Worm (Caenorhabditis elegans) whole organism, L3 larva: ENCODE data around the gene msp-56.

Source experiments
- aly-2 ChIP-seq: fragments of 150-350 bp; optimal IDR thresholded peaks from 2 replicates; lab custom pipeline; 2014; ENCODE audit warnings: missing biosample characterization, missing genetic modification characterization
- ama-1 ChIP-seq: fragments of 150-350 bp; optimal IDR thresholded peaks from 2 replicates; lab custom pipeline; 2018
- ceh-16 ChIP-seq: sonication (generic microtip); optimal IDR thresholded peaks from 2 replicates; lab custom pipeline; 2017; ENCODE audit warnings: missing biosample characterization, missing genetic modification characterization
- ceh-9 ChIP-seq: sonication (generic microtip); optimal IDR thresholded peaks from 2 replicates; lab custom pipeline; 2018; ENCODE audit warnings: missing biosample characterization, missing genetic modification characterization
- fos-1 ChIP-seq: fragments of 150-350 bp; optimal IDR thresholded peaks from 2 replicates; lab custom pipeline; 2014; ENCODE audit warnings: missing biosample characterization, missing genetic modification characterization
- hmg-11 ChIP-seq: sonication (generic microtip); optimal IDR thresholded peaks from 2 replicates; lab custom pipeline; 2016; ENCODE audit warnings: missing genetic modification characterization, missing compliant biosample characterization
- lin-39 ChIP-seq: fragments of 150-350 bp; optimal IDR thresholded peaks from 2 replicates; lab custom pipeline; 2018; ENCODE audit warnings: missing biosample characterization, missing genetic modification reagents, missing genetic modification characterization
- nhr-237 ChIP-seq: fragments of 150-350 bp; optimal IDR thresholded peaks from 2 replicates; lab custom pipeline; 2014; ENCODE audit warnings: missing biosample characterization, missing genetic modification characterization
- nhr-67 ChIP-seq: fragments of 150-350 bp; optimal IDR thresholded peaks from 2 replicates; lab custom pipeline; 2014; ENCODE audit warnings: missing biosample characterization, missing genetic modification characterization
- nhr-77 ChIP-seq: fragments of 150-350 bp; optimal IDR thresholded peaks from 2 replicates; lab custom pipeline; 2014; ENCODE audit warnings: missing biosample characterization, missing genetic modification characterization
- pha-4 ChIP-seq: fragments of 150-350 bp; optimal IDR thresholded peaks from 2 replicates; lab custom pipeline; 2014; ENCODE audit warnings: missing biosample characterization, missing genetic modification reagents, missing genetic modification characterization
- skn-1 ChIP-seq: fragments of 150-350 bp; optimal IDR thresholded peaks from 2 replicates; lab custom pipeline; 2014; ENCODE audit warnings: missing biosample characterization, missing genetic modification characterization
- unc-62 ChIP-seq: fragments of 150-350 bp; sonication (generic microtip); optimal IDR thresholded peaks from 4 replicates; lab custom pipeline; 2014; ENCODE audit warnings: missing biosample characterization, missing genetic modification reagents, missing genetic modification characterization

DNA sequence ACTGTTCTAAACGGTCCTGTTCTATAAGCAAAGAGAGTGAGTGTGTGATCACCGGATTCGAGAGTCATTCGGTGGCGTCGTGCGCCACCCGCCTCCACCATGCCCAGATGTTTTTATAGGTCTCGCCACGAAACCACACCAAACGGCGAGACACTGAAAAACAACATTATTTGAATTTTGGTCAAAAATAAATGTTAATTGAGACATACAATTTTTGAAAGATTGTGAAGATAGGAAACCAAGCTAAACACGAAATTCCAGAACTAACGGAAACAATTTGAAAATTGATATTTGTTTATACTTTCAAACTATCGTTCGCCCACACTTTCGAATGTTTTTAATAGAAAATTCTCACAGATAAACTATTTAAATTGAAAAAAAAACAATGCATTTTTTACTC is 16.9 kb upstream of the msp-56 start, which contains the start of gene catp-6:
- no peak for TF ChIP-seq hmg-11 (tag; lab: Kevin White, UChicago)
- no peak for TF ChIP-seq skn-1
- TF ChIP-seq unc-62 (GFP tag; lab: Kevin White, UChicago), result no peak
- no peak for TF ChIP-seq lin-39 (tag; lab: Kevin White, UChicago)
- no peak for TF ChIP-seq nhr-67 (tag; lab: Kevin White, UChicago)
- TF ChIP-seq ama-1, result no peak
- no peak for TF ChIP-seq nhr-77 (tag; lab: Kevin White, UChicago)
- no peak for TF ChIP-seq ceh-16 (tag; lab: Kevin White, UChicago)
- TF ChIP-seq ceh-9, result no peak
- no peak for TF ChIP-seq aly-2 (tag; lab: Kevin White, UChicago)
- no peak for TF ChIP-seq nhr-237 (tag; lab: Kevin White, UChicago)
- TF ChIP-seq fos-1 (tag; lab: Kevin White, UChicago), result no peak
- TF ChIP-seq pha-4, result no peak
